Worm (Caenorhabditis elegans): Measurements from ENCODE around the gene dyn-1.

Gene dyn-1

ce11 chrX:15567986-15568940, at the start of gene dyn-1 (continued):
- TF ChIP-seq ces-1 (GFP tag; optimal IDR thresholded peaks at IDR 0.05) (no peak), nhr-25 (tag; optimal IDR thresholded peaks at IDR 0.05; ENCODE audit: borderline replicate concordance, insufficient read depth) (no peak), daf-16 (GFP tag; optimal IDR thresholded peaks at IDR 0.05) (no peak), daf-16 (tag; optimal IDR thresholded peaks at IDR 0.05) (peak; percentile 32), daf-19 (GFP tag; conservative IDR thresholded peaks at IDR 0.05) (no peak), nhr-77 (tag; optimal IDR thresholded peaks at IDR 0.05) (peak; percentile 81), daf-12 (tag; optimal IDR thresholded peaks at IDR 0.05) (no peak), ctbp-1 (GFP tag; IDR thresholded peaks at IDR 0.05) (0 out of 2 replicates have a peak, but pooled peaks have one; percentile 21), egl-27 (tag; optimal IDR thresholded peaks at IDR 0.05) (no peak), egl-43 (GFP tag; IDR thresholded peaks at IDR 0.05) (peak; percentile 21; the same call in 1 of the 2 replicates), ZK337.2 (GFP tag; IDR thresholded peaks at IDR 0.05) (no peak), madf-5 (GFP tag; IDR thresholded peaks at IDR 0.05) (no peak), spr-1 (tag; optimal IDR thresholded peaks at IDR 0.05) (peak; percentile 82), lin-13 (GFP tag; optimal IDR thresholded peaks at IDR 0.05) (no peak), zag-1 (tag; optimal IDR thresholded peaks at IDR 0.05) (no peak), Y105C5A.15 (GFP tag; IDR thresholded peaks at IDR 0.05) (no peak), lin-38 (GFP tag; IDR thresholded peaks at IDR 0.05) (no peak), ztf-7 (tag; optimal IDR thresholded peaks at IDR 0.05) (no peak), rbr-2 (tag; optimal IDR thresholded peaks at IDR 0.05) (peak; percentile 76), lim-7 (GFP tag; IDR thresholded peaks at IDR 0.05) (no peak), zfp-2 (tag; optimal IDR thresholded peaks at IDR 0.05) (no peak), zip-2 (tag; optimal IDR thresholded peaks at IDR 0.05) (no peak), F10B5.3 (tag; optimal IDR thresholded peaks at IDR 0.05) (no peak), nhr-76 (tag; optimal IDR thresholded peaks at IDR 0.05) (no peak), ceh-20 (GFP tag; IDR thresholded peaks at IDR 0.05) (0 out of 2 replicates have a peak, but pooled peaks have one; percentile 52), mes-2 (tag; optimal IDR thresholded peaks at IDR 0.05; ENCODE audit: poor library complexity, severe bottlenecking) (peak; percentile 68), spr-3 (GFP tag; optimal IDR thresholded peaks at IDR 0.05) (no peak), Y5F2A.4 (GFP tag; optimal IDR thresholded peaks at IDR 0.05) (no peak), zip-11 (GFP tag; IDR thresholded peaks at IDR 0.05) (no peak), ceh-62 (tag; optimal IDR thresholded peaks at IDR 0.05) (no peak), ZK546.5 (tag; optimal IDR thresholded peaks at IDR 0.05) (no peak), mxl-2 (GFP tag; conservative IDR thresholded peaks at IDR 0.05) (no peak), vab-7 (GFP tag; IDR thresholded peaks at IDR 0.05) (no peak), nhr-48 (tag; optimal IDR thresholded peaks at IDR 0.05) (peak; percentile 63), pha-4 (GFP tag; IDR thresholded peaks at IDR 0.05) (0 out of 2 replicates have a peak, but pooled peaks have one; percentile 45), pha-4 (tag; optimal IDR thresholded peaks at IDR 0.05) (no peak), lin-15B (tag; optimal IDR thresholded peaks at IDR 0.05) (no peak), F26F4.8 (GFP tag; conservative IDR thresholded peaks at IDR 0.05) (no peak), aly-2 (tag; optimal IDR thresholded peaks at IDR 0.05) (no peak), hmg-1.1 (GFP tag; IDR thresholded peaks at IDR 0.05) (peak; percentile 67), lir-3 (tag; optimal IDR thresholded peaks at IDR 0.05) (peak; percentile 43), mdt-29 (GFP tag; IDR thresholded peaks at IDR 0.05) (no peak), lsy-2 (tag; optimal IDR thresholded peaks at IDR 0.05) (peak in 1 of 2 experiments; percentile 69), arid-1 (GFP tag; conservative IDR thresholded peaks at IDR 0.05) (no peak), sdz-12 (GFP tag; optimal IDR thresholded peaks at IDR 0.05) (no peak), nhr-6 (tag; optimal IDR thresholded peaks at IDR 0.05) (no peak), pqm-1 (tag; optimal IDR thresholded peaks at IDR 0.05) (no peak), php-3 (GFP tag; IDR thresholded peaks at IDR 0.05) (peak; percentile 61; the same call in 1 of the 2 replicates), F37D6.2 (tag; optimal IDR thresholded peaks at IDR 0.05) (no peak), skn-1 (tag; optimal IDR thresholded peaks at IDR 0.05) (no peak)
